Fruit fly (Drosophila melanogaster) whole organism, embryonic: ENCODE data around the gene scpr-C.

Experiments used
- Adf1 ChIP-seq: fragments of 200-800 bp; sonication (Bioruptor generic); IDR thresholded peaks from 2 replicates; pipeline ENCODE4 v1.3.6; 2022; ENCODE audit warnings: missing biosample characterization, missing genetic modification characterization
- CG10321 ChIP-seq: fragments of 200-800 bp; sonication (Bioruptor generic); IDR thresholded peaks from 2 replicates; pipeline ENCODE4 v1.3.6; 2022; ENCODE audit warnings: missing biosample characterization, missing genetic modification characterization
- CG10959 ChIP-seq: fragments of 200-800 bp; sonication (Bioruptor generic); IDR thresholded peaks from 2 replicates; pipeline ENCODE4 v1.3.6; 2022; ENCODE audit warnings: missing biosample characterization, missing genetic modification characterization
- CG12104 ChIP-seq: fragments of 200-800 bp; sonication (Bioruptor generic); optimal IDR thresholded peaks from 3 replicates; lab custom pipeline; 2016; ENCODE audit warnings: missing biosample characterization, missing genetic modification characterization
- CG12299 ChIP-seq: fragments of 200-800 bp; sonication (Bioruptor generic); optimal IDR thresholded peaks from 2 replicates; lab custom pipeline; 2018; ENCODE audit warnings: missing biosample characterization, mild to moderate bottlenecking, missing genetic modification characterization
- CG1233 ChIP-seq: fragments of 200-800 bp; sonication (Bioruptor generic); optimal IDR thresholded peaks from 4 replicates; lab custom pipeline; 2018; ENCODE audit warnings: missing biosample characterization, mild to moderate bottlenecking, missing genetic modification characterization
- CG12391 ChIP-seq: fragments of 200-800 bp; sonication (Bioruptor generic); optimal IDR thresholded peaks from 3 replicates; lab custom pipeline; 2018; ENCODE audit warnings: missing biosample characterization, mild to moderate bottlenecking, missing genetic modification characterization, moderate library complexity
- CG12942 ChIP-seq: fragments of 200-800 bp; sonication (Bioruptor generic); optimal IDR thresholded peaks from 3 replicates; lab custom pipeline; 2016; ENCODE audit warnings: missing biosample characterization, missing genetic modification characterization
- CG1647 ChIP-seq: fragments of 200-800 bp; sonication (Bioruptor generic); optimal IDR thresholded peaks from 3 replicates; lab custom pipeline; 2016; ENCODE audit warnings: missing biosample characterization, missing genetic modification characterization
- CG18764 ChIP-seq: fragments of 200-800 bp; sonication (Bioruptor generic); optimal IDR thresholded peaks from 3 replicates; lab custom pipeline; 2016; ENCODE audit warnings: missing biosample characterization, missing genetic modification characterization
- CG2120 ChIP-seq: fragments of 200-800 bp; sonication (Bioruptor generic); optimal IDR thresholded peaks from 3 replicates; lab custom pipeline; 2016; ENCODE audit warnings: missing biosample characterization, missing genetic modification characterization
- CG2712 ChIP-seq: fragments of 200-800 bp; optimal IDR thresholded peaks from 3 replicates; lab custom pipeline; 2019; ENCODE audit warnings: missing biosample characterization, mild to moderate bottlenecking, missing genetic modification characterization, moderate library complexity
- CG3281 ChIP-seq: fragments of 200-800 bp; sonication (Bioruptor generic); optimal IDR thresholded peaks from 3 replicates; lab custom pipeline; 2017; ENCODE audit warnings: missing biosample characterization, mild to moderate bottlenecking, missing genetic modification characterization
- CG3847 ChIP-seq: fragments of 200-800 bp; sonication (Bioruptor generic); IDR thresholded peaks from 2 replicates; pipeline ENCODE4 v1.3.6; 2022; ENCODE audit warnings: missing biosample characterization, missing genetic modification characterization
- CG4854 ChIP-seq: fragments of 200-800 bp; sonication (Bioruptor generic); optimal IDR thresholded peaks from 2 replicates; lab custom pipeline; 2016; ENCODE audit warnings: missing biosample characterization, missing genetic modification characterization, inconsistent platforms
- CG7786 ChIP-seq: fragments of 200-800 bp; sonication (Bioruptor generic); optimal IDR thresholded peaks from 2 replicates; lab custom pipeline; 2016; ENCODE audit warnings: missing biosample characterization, missing genetic modification characterization
- CG7839 ChIP-seq: fragments of 200-800 bp; sonication (Bioruptor generic); optimal IDR thresholded peaks from 3 replicates; lab custom pipeline; 2018; ENCODE audit warnings: missing biosample characterization, mild to moderate bottlenecking, missing genetic modification characterization, moderate library complexity
- CG7963 ChIP-seq: fragments of 200-800 bp; sonication (Bioruptor generic); IDR thresholded peaks from 3 replicates; pipeline ENCODE4 v1.3.6; 2022; ENCODE audit warnings: missing biosample characterization, missing genetic modification characterization; ENCODE audit not compliant: partially characterized antibody
- CrebB ChIP-seq: fragments of 200-800 bp; sonication (Bioruptor generic); optimal IDR thresholded peaks from 3 replicates; lab custom pipeline; 2018; ENCODE audit warnings: missing biosample characterization, mild to moderate bottlenecking, missing genetic modification characterization
- Dip2 ChIP-seq: fragments of 200-800 bp; sonication (Bioruptor generic); IDR thresholded peaks from 2 replicates; pipeline ENCODE4 v1.3.6; 2022; ENCODE audit warnings: missing biosample characterization, missing genetic modification characterization
- Ets97D ChIP-seq: fragments of 200-800 bp; sonication (Bioruptor generic); optimal IDR thresholded peaks from 3 replicates; lab custom pipeline; 2016; ENCODE audit warnings: missing biosample characterization, missing genetic modification characterization
- GATAe ChIP-seq: fragments of 200-800 bp; sonication (Bioruptor generic); conservative IDR thresholded peaks from 2 replicates; pipeline ENCODE4 v1.3.6; 2022; ENCODE audit warnings: missing biosample characterization, missing genetic modification characterization
- HLH54F ChIP-seq: fragments of 200-800 bp; sonication (Bioruptor generic); optimal IDR thresholded peaks from 3 replicates; lab custom pipeline; 2016; ENCODE audit warnings: missing biosample characterization, missing genetic modification characterization
- Hmx ChIP-seq: fragments of 200-800 bp; sonication (Bioruptor generic); optimal IDR thresholded peaks from 2 replicates; lab custom pipeline; 2016; ENCODE audit warnings: missing biosample characterization, missing genetic modification characterization
- NC2β ChIP-seq: fragments of 200-800 bp; sonication (Bioruptor generic); optimal IDR thresholded peaks from 2 replicates; lab custom pipeline; 2016; ENCODE audit warnings: missing biosample characterization, missing genetic modification characterization
- Optix ChIP-seq: fragments of 200-800 bp; sonication (Bioruptor generic); IDR thresholded peaks from 3 replicates; pipeline ENCODE4 v1.3.6; 2022; ENCODE audit warnings: missing biosample characterization, missing genetic modification characterization
- Ssrp ChIP-seq: fragments of 200-800 bp; sonication (Bioruptor generic); optimal IDR thresholded peaks from 2 replicates; lab custom pipeline; 2018; ENCODE audit warnings: missing biosample characterization, mild to moderate bottlenecking, missing genetic modification characterization, moderate library complexity
- bigmax ChIP-seq: fragments of 200-800 bp; sonication (Bioruptor generic); optimal IDR thresholded peaks from 2 replicates; lab custom pipeline; 2018; ENCODE audit warnings: missing biosample characterization, mild to moderate bottlenecking, missing genetic modification characterization
- bowl ChIP-seq: fragments of 200-800 bp; sonication (Bioruptor generic); IDR thresholded peaks from 2 replicates; pipeline ENCODE4 v1.3.6; 2022; ENCODE audit warnings: missing biosample characterization, missing genetic modification characterization
- bsh ChIP-seq, 2 experiments: fragments of 200-800 bp; sonication (Bioruptor generic); optimal IDR thresholded peaks; 2 replicates each; lab custom pipeline; 2017 to 2018; ENCODE audit warnings: mild to moderate bottlenecking in 2 of 2, missing biosample characterization in 2 of 2, missing genetic modification characterization in 2 of 2, moderate library complexity in 1 of 2
- cato ChIP-seq: fragments of 200-800 bp; sonication (Bioruptor generic); optimal IDR thresholded peaks from 2 replicates; lab custom pipeline; 2016; ENCODE audit warnings: missing biosample characterization, missing genetic modification characterization, borderline replicate concordance
- dati ChIP-seq: fragments of 200-800 bp; sonication (Bioruptor generic); IDR thresholded peaks from 2 replicates; pipeline ENCODE4 v1.3.6; 2022; ENCODE audit warnings: missing biosample characterization, missing genetic modification characterization
- fru ChIP-seq: fragments of >200 bp; optimal IDR thresholded peaks from 2 replicates; lab custom pipeline; 2017
- gcm2 ChIP-seq: fragments of 200-800 bp; sonication (Bioruptor generic); optimal IDR thresholded peaks from 2 replicates; lab custom pipeline; 2016; ENCODE audit warnings: missing biosample characterization, missing genetic modification characterization
- grau ChIP-seq: fragments of 200-800 bp; optimal IDR thresholded peaks from 3 replicates; lab custom pipeline; 2019; ENCODE audit warnings: missing biosample characterization, mild to moderate bottlenecking, missing genetic modification characterization, moderate library complexity
- ham ChIP-seq: fragments of 200-800 bp; sonication (Bioruptor generic); IDR thresholded peaks from 2 replicates; pipeline ENCODE4 v1.3.6; 2022; ENCODE audit warnings: missing biosample characterization, missing genetic modification characterization
- insv ChIP-seq, 2 experiments: fragments of 200-800 bp; sonication (Bioruptor generic); optimal IDR thresholded peaks; 3 replicates each; lab custom pipeline; 2016 to 2018; ENCODE audit warnings: missing biosample characterization in 2 of 2, missing genetic modification characterization in 2 of 2
- klu ChIP-seq: fragments of 200-800 bp; sonication (Bioruptor generic); IDR thresholded peaks from 2 replicates; pipeline ENCODE4 v1.3.6; 2022; ENCODE audit warnings: missing biosample characterization, missing genetic modification characterization
- lov ChIP-seq, 2 experiments: fragments of 200-800 bp in 1 of 2; fragments of >200 bp in 1 of 2; sonication (Bioruptor generic) in 1 of 2; IDR thresholded peaks in 1 of 2; optimal IDR thresholded peaks in 1 of 2; 2 replicates in 1 of 2; 3 replicates in 1 of 2; pipeline versions ENCODE4 v1.3.6 to Lab custom; 2017 to 2022; ENCODE audit warnings: missing biosample characterization in 1 of 2, missing genetic modification characterization in 1 of 2
- maf-S ChIP-seq: fragments of 200-800 bp; sonication (Bioruptor generic); optimal IDR thresholded peaks from 2 replicates; lab custom pipeline; 2016; ENCODE audit warnings: missing biosample characterization, missing genetic modification characterization
- peb ChIP-seq: fragments of 200-800 bp; sonication (Bioruptor generic); IDR thresholded peaks from 2 replicates; pipeline ENCODE4 v1.3.6; 2022; ENCODE audit warnings: missing biosample characterization, missing genetic modification characterization
- pros ChIP-seq: fragments of 200-800 bp; sonication (Bioruptor generic); optimal IDR thresholded peaks from 3 replicates; lab custom pipeline; 2019; ENCODE audit warnings: missing biosample characterization, mild to moderate bottlenecking, missing genetic modification characterization, moderate library complexity
- run ChIP-seq: fragments of 200-800 bp; sonication (Bioruptor generic); optimal IDR thresholded peaks from 3 replicates; lab custom pipeline; 2018; ENCODE audit warnings: missing biosample characterization, mild to moderate bottlenecking, missing genetic modification characterization
- sim ChIP-seq: fragments of 200-800 bp; sonication (Bioruptor generic); IDR thresholded peaks from 2 replicates; pipeline ENCODE4 v1.3.6; 2022; ENCODE audit warnings: missing biosample characterization, missing genetic modification characterization
- stwl ChIP-seq: fragments of 200-800 bp; sonication (Bioruptor generic); optimal IDR thresholded peaks from 3 replicates; lab custom pipeline; 2018; ENCODE audit warnings: missing biosample characterization, mild to moderate bottlenecking, missing genetic modification characterization, moderate library complexity
- tap ChIP-seq: fragments of 200-800 bp; optimal IDR thresholded peaks from 3 replicates; lab custom pipeline; 2019; ENCODE audit warnings: missing biosample characterization, mild to moderate bottlenecking, missing genetic modification characterization, moderate library complexity
- tio ChIP-seq: fragments of 200-800 bp; sonication (Bioruptor generic); optimal IDR thresholded peaks from 2 replicates; lab custom pipeline; 2017; ENCODE audit warnings: missing biosample characterization, missing genetic modification characterization, inconsistent platforms
- unc-4 ChIP-seq: fragments of 200-800 bp; sonication (Bioruptor generic); IDR thresholded peaks from 2 replicates; pipeline ENCODE4 v1.3.6; 2022; ENCODE audit warnings: missing biosample characterization, missing genetic modification characterization; ENCODE audit not compliant: partially characterized antibody
- vnd ChIP-seq: fragments of 200-800 bp; sonication (Bioruptor generic); IDR thresholded peaks from 3 replicates; pipeline ENCODE4 v1.3.6; 2022; ENCODE audit warnings: missing biosample characterization, missing genetic modification characterization; ENCODE audit not compliant: partially characterized antibody
- zen ChIP-seq: fragments of 200-800 bp; sonication (Bioruptor generic); optimal IDR thresholded peaks from 3 replicates; lab custom pipeline; 2018; ENCODE audit warnings: missing biosample characterization, mild to moderate bottlenecking, missing genetic modification characterization, moderate library complexity

Gene scpr-C

DNA sequence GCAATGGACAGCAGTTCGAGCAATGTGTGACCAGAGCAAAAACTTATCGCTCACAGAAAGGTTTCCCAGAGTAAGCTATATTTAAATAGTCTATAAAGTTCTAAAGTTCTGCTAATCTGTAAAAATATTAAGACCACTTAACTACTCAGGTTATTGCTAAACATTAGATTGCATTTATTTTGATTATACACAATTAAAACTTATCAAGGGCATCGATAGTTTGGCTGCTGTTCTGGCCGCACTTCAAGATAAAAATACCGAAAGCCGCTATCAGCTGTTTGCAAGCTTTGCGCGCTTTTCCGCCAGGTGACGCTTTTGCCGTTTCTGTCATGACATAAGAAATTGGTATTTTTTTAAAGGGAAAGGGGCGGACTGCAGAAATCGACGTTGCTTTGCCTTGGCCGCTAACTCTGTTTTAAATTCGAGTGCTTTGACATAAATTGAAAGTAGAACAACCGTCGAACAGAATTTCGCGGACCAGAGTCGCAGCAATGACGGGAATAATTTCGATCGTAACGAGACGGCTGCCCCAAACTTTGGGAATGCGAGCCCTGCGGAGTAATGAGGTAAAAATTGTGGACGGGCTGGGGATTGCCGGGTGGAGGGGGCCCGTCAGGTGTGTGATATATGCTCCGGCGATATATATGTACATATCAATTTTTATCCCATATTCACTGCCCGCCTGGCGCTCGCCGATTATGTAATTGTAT, 18.8 kb downstream of the scpr-C start, which contains the start of the genes CG17734 and CG5214 (continued):
- TF ChIP-seq run (tag; lab: Kevin White, UChicago) (no peak), CG1647 (peak; percentile 4), peb (GFP tag; lab: Robert Waterston, UW) (no peak), CG10959 (GFP tag; lab: Robert Waterston, UW) (no peak), HLH54F (GFP tag; lab: Kevin White, UChicago) (peak; percentile 51), CG3281 (GFP tag; lab: Kevin White, UChicago) (no peak), CG7786 (GFP tag; lab: Kevin White, UChicago) (no peak), tap (tag; lab: Kevin White, UChicago) (no peak), insv (GFP tag; optimal IDR thresholded peaks at IDR 0.05; lab: Kevin White, UChicago) (no peak), lov (optimal IDR thresholded peaks at IDR 0.05; lab: Kevin White, UChicago) (no peak), lov (GFP tag; IDR thresholded peaks at IDR 0.05; lab: Robert Waterston, UW) (no peak), CG12299 (tag; lab: Kevin White, UChicago) (no peak), CG1233 (GFP tag; lab: Kevin White, UChicago) (no peak), Adf1 (peak; percentile 33; the same call in 1 of the 2 replicates), Ssrp (tag; lab: Kevin White, UChicago) (no peak), Optix (GFP tag; lab: Robert Waterston, UW) (no peak), maf-S (GFP tag; lab: Kevin White, UChicago) (no peak), CG3847 (GFP tag; lab: Robert Waterston, UW) (no peak), bowl (no peak), dati (GFP tag; lab: Robert Waterston, UW) (no peak), stwl (tag; lab: Kevin White, UChicago) (no peak), sim (GFP tag; lab: Robert Waterston, UW) (no peak), CG2120 (peak; percentile 35), gcm2 (GFP tag; lab: Kevin White, UChicago) (no peak), bsh (GFP tag; optimal IDR thresholded peaks at IDR 0.05; lab: Kevin White, UChicago) (no peak), CG12104 (no peak), GATAe (GFP tag; lab: Robert Waterston, UW) (peak; percentile 35; the same call in 1 of the 2 replicates), CG7839 (tag; lab: Kevin White, UChicago) (no peak), tio (GFP tag; lab: Kevin White, UChicago) (no peak), CG12942 (no peak), pros (no peak), CG12391 (tag; lab: Kevin White, UChicago) (no peak), CG10321 (GFP tag; lab: Robert Waterston, UW) (no peak), grau (tag; lab: Kevin White, UChicago) (no peak), fru (no peak), CG18764 (GFP tag; lab: Kevin White, UChicago) (no peak), bigmax (GFP tag; lab: Kevin White, UChicago) (no peak), CG4854 (GFP tag; lab: Kevin White, UChicago) (peak; percentile 23), ham (GFP tag; lab: Robert Waterston, UW) (no peak), zen (tag; lab: Kevin White, UChicago) (no peak), CG2712 (tag; lab: Kevin White, UChicago) (peak; percentile 26), Dip2 (GFP tag; lab: Robert Waterston, UW) (no peak), vnd (GFP tag; lab: Robert Waterston, UW) (peak; percentile 79; the same call in 2 of the 3 replicates), CrebB (tag; lab: Kevin White, UChicago) (no peak), cato (GFP tag; lab: Kevin White, UChicago) (no peak), CG7963 (GFP tag; lab: Robert Waterston, UW) (no peak), Ets97D (GFP tag; lab: Kevin White, UChicago) (peak; percentile 82), NC2β (GFP tag; lab: Kevin White, UChicago) (no peak), klu (GFP tag; lab: Robert Waterston, UW) (no peak), Hmx (GFP tag; lab: Kevin White, UChicago) (no peak), unc-4 (GFP tag; lab: Robert Waterston, UW) (peak; percentile 77)
